Fruit fly (Drosophila melanogaster): ENCODE data around the gene Ets97D.

Ets97D gene

DNA sequence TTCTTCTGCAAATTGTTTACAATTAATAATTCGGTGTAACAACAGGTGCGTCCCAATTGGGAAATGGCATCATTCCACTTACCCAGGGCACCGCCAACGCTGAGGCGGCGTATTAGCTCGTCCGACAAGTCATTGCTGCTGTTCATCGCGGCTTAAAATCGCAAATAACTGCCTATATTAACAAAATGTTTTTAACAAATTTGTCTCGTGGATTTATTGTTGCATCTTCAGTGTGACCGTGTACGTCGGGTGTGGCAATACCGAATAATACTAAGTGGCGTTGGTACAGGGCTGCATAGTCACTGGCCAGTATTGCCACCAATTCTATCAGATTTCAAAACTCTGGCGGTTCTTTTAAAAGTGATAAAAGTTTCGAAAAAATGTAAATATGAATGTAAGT, at the start of gene Ets97D:
Gene Ets97D (minus strand): TSS at position 272 of the 400 bp plus-strand sequence.
- TF ChIP-seq Mnt (GFP tag; optimal IDR thresholded peaks at IDR 0.05) (peak; percentile 83), toe (GFP tag; optimal IDR thresholded peaks at IDR 0.05) (no peak), Hr96 (GFP tag; optimal IDR thresholded peaks at IDR 0.05) (no peak), Clk (GFP tag; optimal IDR thresholded peaks at IDR 0.05) (no peak), Crg-1 (GFP tag; optimal IDR thresholded peaks at IDR 0.05) (no peak), CG33017 (tag; optimal IDR thresholded peaks at IDR 0.05) (no peak), tj (GFP tag; optimal IDR thresholded peaks at IDR 0.05) (no peak), bab1 (GFP tag; optimal IDR thresholded peaks at IDR 0.05) (peak; percentile 60), CG5204 (GFP tag; optimal IDR thresholded peaks at IDR 0.05) (no peak), CG14711 (tag; optimal IDR thresholded peaks at IDR 0.05) (peak; percentile 93), CG7045 (GFP tag; optimal IDR thresholded peaks at IDR 0.05) (no peak)

DNA sequence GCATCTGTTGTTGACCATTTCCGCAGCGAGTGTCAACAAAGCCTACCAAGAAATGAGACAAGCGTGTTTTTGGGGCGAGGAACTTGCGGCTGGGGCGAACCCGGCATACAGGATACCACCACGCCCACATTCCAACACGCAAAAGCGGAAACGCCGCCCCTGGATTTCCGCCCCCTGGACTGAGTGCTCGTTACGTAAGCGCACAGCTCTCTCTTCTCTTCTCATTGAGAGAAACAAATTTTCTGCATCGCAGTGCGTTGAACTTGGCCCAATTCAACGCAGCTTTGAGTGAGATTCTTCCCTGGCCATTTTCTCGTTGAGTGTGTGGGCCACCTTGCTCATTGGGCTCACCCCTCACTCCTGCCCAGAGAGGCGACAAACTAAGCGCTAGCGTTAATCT, 47.8 kb upstream of the Ets97D start:
- TF ChIP-seq Crg-1 (GFP tag; optimal IDR thresholded peaks at IDR 0.05) (no peak), CG12768 (GFP tag; optimal IDR thresholded peaks at IDR 0.05) (no peak), CG1620 (GFP tag; optimal IDR thresholded peaks at IDR 0.05) (no peak), Mnt (GFP tag; optimal IDR thresholded peaks at IDR 0.05) (no peak), tj (GFP tag; optimal IDR thresholded peaks at IDR 0.05) (no peak), toe (GFP tag; optimal IDR thresholded peaks at IDR 0.05) (no peak), pad (GFP tag; optimal IDR thresholded peaks at IDR 0.05) (no peak), CG14711 (tag; optimal IDR thresholded peaks at IDR 0.05) (no peak)

dm6 chr3R:26958314-26958979, 45.8 kb upstream of the Ets97D start, which contains the start of gene CG6330:
TSS of gene CG6330 (minus strand) at chr3R:26958491.
- TF ChIP-seq Hr96 (GFP tag; optimal IDR thresholded peaks at IDR 0.05) (no peak), ovo (GFP tag; optimal IDR thresholded peaks at IDR 0.05) (no peak), Mnt (GFP tag; optimal IDR thresholded peaks at IDR 0.05) (no peak), Crg-1 (GFP tag; optimal IDR thresholded peaks at IDR 0.05) (no peak), CG7101 (tag; optimal IDR thresholded peaks at IDR 0.05) (no peak), CG12768 (GFP tag; optimal IDR thresholded peaks at IDR 0.05) (no peak), kay (GFP tag; ENCODE audit: borderline replicate concordance) (no peak), CG1620 (GFP tag; optimal IDR thresholded peaks at IDR 0.05) (no peak), CG11617 (GFP tag; optimal IDR thresholded peaks at IDR 0.05) (no peak), bab1 (GFP tag; optimal IDR thresholded peaks at IDR 0.05) (no peak), cnc (optimal IDR thresholded peaks at IDR 0.05) (no peak)

DNA sequence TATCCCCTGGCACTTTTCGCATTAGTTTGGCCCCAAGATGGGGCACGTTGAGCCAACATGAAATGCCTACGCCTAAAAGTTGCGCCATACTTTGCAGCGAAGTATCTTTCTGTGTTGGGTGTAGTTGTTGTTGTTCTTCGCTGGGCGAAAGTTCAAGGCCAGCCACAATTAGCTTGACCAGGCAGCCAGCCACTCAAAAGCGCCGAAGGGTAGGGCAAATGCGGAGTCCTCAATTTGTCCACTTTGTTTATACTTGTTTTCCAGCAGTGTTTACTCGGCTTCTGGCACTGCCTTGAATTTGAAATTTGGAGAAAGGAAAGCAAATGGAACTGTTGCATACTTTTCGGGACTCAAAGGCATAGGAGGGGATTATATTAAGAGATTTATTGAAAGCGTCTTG, 44.4 kb upstream of the Ets97D start:
- TF ChIP-seq bab1 (GFP tag; optimal IDR thresholded peaks at IDR 0.05) (no peak), pad (GFP tag; optimal IDR thresholded peaks at IDR 0.05) (no peak), kay (GFP tag; ENCODE audit: borderline replicate concordance) (no peak), CG5204 (GFP tag; optimal IDR thresholded peaks at IDR 0.05) (no peak), ovo (GFP tag; optimal IDR thresholded peaks at IDR 0.05) (no peak), cnc (optimal IDR thresholded peaks at IDR 0.05) (no peak), CG11617 (GFP tag; optimal IDR thresholded peaks at IDR 0.05) (no peak), CG1620 (GFP tag; optimal IDR thresholded peaks at IDR 0.05) (no peak), cic (GFP tag; optimal IDR thresholded peaks at IDR 0.05) (no peak), toe (GFP tag; optimal IDR thresholded peaks at IDR 0.05) (no peak), tj (GFP tag; optimal IDR thresholded peaks at IDR 0.05) (no peak), CG14711 (tag; optimal IDR thresholded peaks at IDR 0.05) (no peak)

DNA sequence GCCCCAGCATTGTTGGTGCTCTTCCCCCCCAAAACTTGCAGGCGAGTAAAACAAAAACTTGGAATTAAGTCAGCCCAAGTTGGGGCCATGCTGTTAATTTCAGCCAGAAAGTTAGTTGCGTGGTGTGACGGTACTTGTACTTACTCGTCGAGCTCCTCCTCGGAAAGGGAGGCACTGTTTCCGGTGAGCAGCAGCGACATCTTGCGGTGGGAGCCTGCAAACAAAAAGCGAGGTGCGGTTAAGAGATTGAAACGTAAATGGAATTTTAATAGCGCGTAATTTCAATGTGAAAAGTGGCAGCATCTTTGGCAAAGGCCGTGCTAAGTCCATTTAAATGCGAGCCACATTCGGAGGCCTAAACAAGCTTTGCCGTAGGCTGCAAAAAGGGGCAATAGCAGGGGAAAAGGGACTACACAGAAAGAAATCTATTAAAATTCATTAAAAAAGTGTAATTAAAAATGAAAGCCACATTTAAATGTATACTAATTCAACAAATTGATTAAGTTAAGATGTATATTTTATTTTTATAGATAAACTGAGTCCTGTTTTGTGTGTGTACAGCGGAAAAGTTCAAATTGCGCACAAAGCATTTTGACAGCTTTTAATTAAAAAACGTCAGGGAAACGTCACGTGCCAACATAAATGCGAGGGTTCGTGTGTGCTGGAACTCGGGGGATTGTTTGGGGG, 43.8 kb upstream of the Ets97D start:
- no peak for TF ChIP-seq CG7101 (tag; optimal IDR thresholded peaks at IDR 0.05)
- TF ChIP-seq Hr96 (GFP tag; optimal IDR thresholded peaks at IDR 0.05) = no peak

DNA sequence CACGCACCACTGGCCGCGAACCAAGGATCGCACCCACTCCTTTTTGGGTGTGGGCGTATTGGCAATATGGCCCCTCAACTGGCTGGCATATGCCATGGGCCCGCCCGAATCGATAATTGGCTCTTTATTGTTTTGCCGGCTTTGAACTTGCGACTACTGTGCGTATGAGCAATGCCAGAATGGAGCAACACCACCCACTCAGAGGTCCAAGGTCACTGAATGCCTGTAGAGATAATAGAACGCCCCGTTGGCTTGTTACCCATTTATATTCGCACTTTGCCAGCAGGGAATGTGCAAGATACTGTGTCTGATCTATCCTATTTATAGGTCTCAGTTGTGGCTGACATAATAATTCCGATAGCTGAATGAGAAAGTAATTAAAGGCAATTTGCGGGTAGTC, 42.8 kb upstream of the Ets97D start:
- TF ChIP-seq CG11617 (GFP tag; optimal IDR thresholded peaks at IDR 0.05) = no peak
- no peak for TF ChIP-seq CG7045 (GFP tag; optimal IDR thresholded peaks at IDR 0.05)
- TF ChIP-seq cic (GFP tag; optimal IDR thresholded peaks at IDR 0.05) = no peak
- TF ChIP-seq bab1 (GFP tag; optimal IDR thresholded peaks at IDR 0.05) = no peak
- no peak for TF ChIP-seq Hr96 (GFP tag; optimal IDR thresholded peaks at IDR 0.05)
- TF ChIP-seq kay (GFP tag; ENCODE audit: borderline replicate concordance) = no peak
- no peak for TF ChIP-seq CG7101 (tag; optimal IDR thresholded peaks at IDR 0.05)
- no peak for TF ChIP-seq CG14711 (tag; optimal IDR thresholded peaks at IDR 0.05)
- no peak for TF ChIP-seq pad (GFP tag; optimal IDR thresholded peaks at IDR 0.05)
- no peak for TF ChIP-seq Crg-1 (GFP tag; optimal IDR thresholded peaks at IDR 0.05)
- TF ChIP-seq toe (GFP tag; optimal IDR thresholded peaks at IDR 0.05) = no peak
- TF ChIP-seq cnc (optimal IDR thresholded peaks at IDR 0.05) = no peak
- no peak for TF ChIP-seq CG1620 (GFP tag; optimal IDR thresholded peaks at IDR 0.05)
- no peak for TF ChIP-seq tj (GFP tag; optimal IDR thresholded peaks at IDR 0.05)
- no peak for TF ChIP-seq CG5204 (GFP tag; optimal IDR thresholded peaks at IDR 0.05)
- no peak for TF ChIP-seq Mnt (GFP tag; optimal IDR thresholded peaks at IDR 0.05)
- no peak for TF ChIP-seq ovo (GFP tag; optimal IDR thresholded peaks at IDR 0.05)
- no peak for TF ChIP-seq CG12768 (GFP tag; optimal IDR thresholded peaks at IDR 0.05)
- no peak for TF ChIP-seq Clk (GFP tag; optimal IDR thresholded peaks at IDR 0.05)

All from whole organism, adult.